Worm (Caenorhabditis elegans) whole organism, L1 larva: Measurements from ENCODE around the gene C34F6.12.
A peak's percentile ranks its signal among the peaks of the same experiment; 100 is the strongest.

ENCODE experiments used
- C16A3.4 ChIP-seq: fragments of 150-350 bp; optimal IDR thresholded peaks from 2 replicates; lab custom pipeline; 2014; ENCODE audit warnings: missing biosample characterization, missing genetic modification characterization
- alr-1 ChIP-seq: fragments of 200-800 bp; sonication (Bioruptor generic); optimal IDR thresholded peaks from 2 replicates; lab custom pipeline; 2018; ENCODE audit warnings: borderline replicate concordance, mild to moderate bottlenecking, missing genetic modification characterization, missing compliant biosample characterization
- aly-2 ChIP-seq: fragments of 150-350 bp; optimal IDR thresholded peaks from 2 replicates; lab custom pipeline; 2014; ENCODE audit warnings: missing biosample characterization, missing genetic modification characterization
- blmp-1 ChIP-seq: fragments of 150-350 bp; optimal IDR thresholded peaks from 2 replicates; lab custom pipeline; 2014; ENCODE audit warnings: missing biosample characterization, missing genetic modification characterization
- ceh-8 ChIP-seq: fragments of 200-800 bp; sonication (Bioruptor generic); optimal IDR thresholded peaks from 2 replicates; lab custom pipeline; 2018; ENCODE audit warnings: mild to moderate bottlenecking, missing genetic modification characterization, moderate library complexity, missing compliant biosample characterization
- dpl-1 ChIP-seq, 3 experiments: fragments of 150-350 bp in 2 of 3; sonication (generic microtip) in 1 of 3; optimal IDR thresholded peaks; 2 replicates each; lab custom pipeline; 2014 to 2017; ENCODE audit warnings: missing biosample characterization in 3 of 3, missing genetic modification characterization in 3 of 3, missing genetic modification reagents in 3 of 3
- efl-1 ChIP-seq, 4 experiments: fragments of 150-350 bp; optimal IDR thresholded peaks in 3 of 4; peaks in 1 of 4; 1 replicate in 1 of 4; 2 replicates in 3 of 4; lab custom pipeline; 2014; ENCODE audit warnings: missing biosample characterization in 2 of 4, missing genetic modification characterization in 2 of 4, missing genetic modification reagents in 2 of 4
- efl-3 ChIP-seq: fragments of 200-800 bp; sonication (Bioruptor generic); optimal IDR thresholded peaks from 2 replicates; lab custom pipeline; 2018; ENCODE audit warnings: mild to moderate bottlenecking, missing genetic modification characterization, missing compliant biosample characterization
- egl-13 ChIP-seq: sonication (generic microtip); optimal IDR thresholded peaks from 2 replicates; lab custom pipeline; 2016; ENCODE audit warnings: missing genotype, missing genetic modification reagents, missing genetic modification characterization, missing compliant biosample characterization
- egl-27 ChIP-seq, 2 experiments: fragments of 150-350 bp in 1 of 2; sonication (generic microtip); optimal IDR thresholded peaks; 3 replicates each; lab custom pipeline; 2017 to 2018; ENCODE audit warnings: missing biosample characterization in 2 of 2, missing genetic modification characterization in 2 of 2, missing genetic modification reagents in 2 of 2
- elt-2 ChIP-seq: sonication (generic microtip); optimal IDR thresholded peaks from 2 replicates; lab custom pipeline; 2016; ENCODE audit warnings: missing genetic modification characterization, mild to moderate bottlenecking, inconsistent platforms, missing compliant biosample characterization, missing genetic modification reagents
- fkh-10 ChIP-seq: sonication (generic microtip); optimal IDR thresholded peaks from 2 replicates; lab custom pipeline; 2017; ENCODE audit warnings: missing biosample characterization, missing genetic modification reagents, missing genetic modification characterization
- fkh-4 ChIP-seq: sonication (generic microtip); optimal IDR thresholded peaks from 2 replicates; lab custom pipeline; 2016; ENCODE audit warnings: missing compliant biosample characterization, missing genetic modification characterization, borderline replicate concordance
- grh-1 ChIP-seq: fragments of 200-800 bp; sonication (Bioruptor generic); IDR thresholded peaks from 2 replicates; pipeline ENCODE4 v1.3.6; 2022; ENCODE audit warnings: missing genetic modification reagents, missing genetic modification characterization, missing compliant biosample characterization
- hlh-17 ChIP-seq: fragments of 200-800 bp; sonication (Bioruptor generic); optimal IDR thresholded peaks from 2 replicates; lab custom pipeline; 2018; ENCODE audit warnings: missing genetic modification characterization, mild to moderate bottlenecking, missing compliant biosample characterization, moderate library complexity, borderline replicate concordance
- hpl-2 ChIP-seq: fragments of 150-350 bp; optimal IDR thresholded peaks from 2 replicates; lab custom pipeline; 2014; ENCODE audit warnings: missing biosample characterization, missing genetic modification reagents, missing genetic modification characterization
- irx-1 ChIP-seq: sonication (generic microtip); optimal IDR thresholded peaks from 2 replicates; lab custom pipeline; 2016; ENCODE audit warnings: missing genetic modification characterization, missing compliant biosample characterization
- jun-1 ChIP-seq: fragments of 150-350 bp; optimal IDR thresholded peaks from 2 replicates; lab custom pipeline; 2014; ENCODE audit warnings: missing biosample characterization, missing genetic modification reagents, missing genetic modification characterization
- lin-14 ChIP-seq: fragments of 200-800 bp; sonication (Bioruptor generic); optimal IDR thresholded peaks from 2 replicates; lab custom pipeline; 2018; ENCODE audit warnings: mild to moderate bottlenecking, missing genetic modification characterization, moderate library complexity, missing compliant biosample characterization
- lin-35 ChIP-seq, 2 experiments: fragments of 150-350 bp; optimal IDR thresholded peaks; 2 replicates each; lab custom pipeline; 2014; ENCODE audit warnings: missing biosample characterization in 2 of 2, missing genetic modification characterization in 2 of 2, missing genetic modification reagents in 2 of 2
- lin-39 ChIP-seq: fragments of 150-350 bp; optimal IDR thresholded peaks from 2 replicates; lab custom pipeline; 2014; ENCODE audit warnings: missing biosample characterization, missing genetic modification reagents, missing genetic modification characterization
- lir-3 ChIP-seq: sonication (generic microtip); optimal IDR thresholded peaks from 2 replicates; lab custom pipeline; 2016; ENCODE audit warnings: mild to moderate bottlenecking, missing genetic modification characterization, moderate library complexity, missing compliant biosample characterization; ENCODE audit not compliant: poor library complexity
- lsy-2 ChIP-seq, 2 experiments: fragments of 150-350 bp; optimal IDR thresholded peaks; 2 replicates each; lab custom pipeline; 2014; ENCODE audit warnings: missing biosample characterization in 2 of 2, missing genetic modification characterization in 2 of 2
- mdl-1 ChIP-seq, 2 experiments: fragments of 150-350 bp; optimal IDR thresholded peaks; 2 replicates each; lab custom pipeline; 2014 to 2017; ENCODE audit warnings: missing biosample characterization in 2 of 2, missing genetic modification characterization in 2 of 2, inconsistent platforms in 1 of 2
- mef-2 ChIP-seq: fragments of 150-350 bp; optimal IDR thresholded peaks from 2 replicates; lab custom pipeline; 2014; ENCODE audit warnings: missing biosample characterization, missing genetic modification characterization
- mep-1 ChIP-seq: fragments of 150-350 bp; optimal IDR thresholded peaks from 2 replicates; lab custom pipeline; 2014; ENCODE audit warnings: missing biosample characterization, missing genetic modification characterization
- nhr-12 ChIP-seq: sonication (generic microtip); optimal IDR thresholded peaks from 2 replicates; lab custom pipeline; 2017; ENCODE audit warnings: missing biosample characterization, missing genetic modification characterization
- nhr-237 ChIP-seq: fragments of 150-350 bp; optimal IDR thresholded peaks from 2 replicates; lab custom pipeline; 2014; ENCODE audit warnings: missing biosample characterization, missing genetic modification characterization
- nhr-47 ChIP-seq: sonication (generic microtip); optimal IDR thresholded peaks from 2 replicates; lab custom pipeline; 2016; ENCODE audit warnings: mild to moderate bottlenecking, missing genetic modification characterization, moderate library complexity, missing compliant biosample characterization
- nhr-71 ChIP-seq: sonication (generic microtip); optimal IDR thresholded peaks from 2 replicates; lab custom pipeline; 2016; ENCODE audit warnings: mild to moderate bottlenecking, missing genetic modification characterization, moderate library complexity, missing compliant biosample characterization
- nhr-76 ChIP-seq: sonication (generic microtip); optimal IDR thresholded peaks from 2 replicates; lab custom pipeline; 2017; ENCODE audit warnings: missing biosample characterization, missing genetic modification characterization
- nhr-77 ChIP-seq: fragments of 150-350 bp; optimal IDR thresholded peaks from 2 replicates; lab custom pipeline; 2014; ENCODE audit warnings: missing biosample characterization, missing genetic modification characterization
- nhr-84 ChIP-seq: sonication (generic microtip); optimal IDR thresholded peaks from 2 replicates; lab custom pipeline; 2017; ENCODE audit warnings: missing biosample characterization, missing genetic modification characterization
- nhr-90 ChIP-seq: sonication (generic microtip); optimal IDR thresholded peaks from 2 replicates; lab custom pipeline; 2016; ENCODE audit warnings: mild to moderate bottlenecking, missing genetic modification characterization, missing compliant biosample characterization; ENCODE audit not compliant: poor library complexity
- pag-3 ChIP-seq: sonication (generic microtip); optimal IDR thresholded peaks from 2 replicates; lab custom pipeline; 2017; ENCODE audit warnings: missing genetic modification characterization, mild to moderate bottlenecking, missing compliant biosample characterization, antibody characterized with exemption, borderline replicate concordance; ENCODE audit not compliant: insufficient read depth
- pax-3 ChIP-seq: fragments of 200-800 bp; sonication (Bioruptor generic); optimal IDR thresholded peaks from 2 replicates; lab custom pipeline; 2018; ENCODE audit warnings: mild to moderate bottlenecking, missing genetic modification characterization, moderate library complexity, missing compliant biosample characterization
- rnt-1 ChIP-seq: sonication (generic microtip); optimal IDR thresholded peaks from 2 replicates; lab custom pipeline; 2016; ENCODE audit warnings: mild to moderate bottlenecking, missing genetic modification characterization, moderate library complexity, missing compliant biosample characterization
- skn-1 ChIP-seq: fragments of 150-350 bp; optimal IDR thresholded peaks from 2 replicates; lab custom pipeline; 2014; ENCODE audit warnings: missing biosample characterization, missing genetic modification characterization
- snu-23 ChIP-seq: sonication (generic microtip); optimal IDR thresholded peaks from 2 replicates; lab custom pipeline; 2016; ENCODE audit warnings: missing genetic modification characterization, missing compliant biosample characterization
- sox-4 ChIP-seq: sonication (generic microtip); optimal IDR thresholded peaks from 2 replicates; lab custom pipeline; 2016; ENCODE audit warnings: missing genetic modification characterization, missing compliant biosample characterization
- sptf-1 ChIP-seq: fragments of 150-350 bp; optimal IDR thresholded peaks from 2 replicates; lab custom pipeline; 2014; ENCODE audit warnings: missing biosample characterization, missing genetic modification characterization
- sup-37 ChIP-seq: fragments of 200-800 bp; sonication (Bioruptor generic); optimal IDR thresholded peaks from 2 replicates; lab custom pipeline; 2018; ENCODE audit warnings: mild to moderate bottlenecking, missing genetic modification characterization, missing compliant biosample characterization
- unc-30 ChIP-seq: sonication (generic microtip); optimal IDR thresholded peaks from 2 replicates; lab custom pipeline; 2017; ENCODE audit warnings: missing biosample characterization, missing genetic modification characterization
- unc-62 ChIP-seq: fragments of 150-350 bp; optimal IDR thresholded peaks from 2 replicates; lab custom pipeline; 2014; ENCODE audit warnings: missing biosample characterization, missing genetic modification reagents, missing genetic modification characterization
- unc-86 ChIP-seq: sonication (generic microtip); optimal IDR thresholded peaks from 2 replicates; lab custom pipeline; 2016; ENCODE audit warnings: missing genetic modification characterization, missing compliant biosample characterization
- vab-15 ChIP-seq: sonication (generic microtip); optimal IDR thresholded peaks from 2 replicates; lab custom pipeline; 2017; ENCODE audit warnings: missing genotype, mild to moderate bottlenecking, missing genetic modification characterization, missing compliant biosample characterization
- xbp-1 ChIP-seq: sonication (generic microtip); optimal IDR thresholded peaks from 2 replicates; lab custom pipeline; 2016; ENCODE audit warnings: missing genetic modification characterization, missing compliant biosample characterization
- zip-4 ChIP-seq: fragments of 200-800 bp; sonication (Bioruptor generic); optimal IDR thresholded peaks from 2 replicates; lab custom pipeline; 2018; ENCODE audit warnings: mild to moderate bottlenecking, missing genetic modification characterization, moderate library complexity, missing compliant biosample characterization
- ztf-11 ChIP-seq, 2 experiments: sonication (generic microtip); optimal IDR thresholded peaks; 2 replicates each; lab custom pipeline; 2016 to 2017; ENCODE audit warnings: missing genetic modification characterization in 2 of 2, missing biosample characterization in 1 of 2, missing compliant biosample characterization in 1 of 2
- ztf-4 ChIP-seq: fragments of 150-350 bp; optimal IDR thresholded peaks from 2 replicates; lab custom pipeline; 2014; ENCODE audit warnings: missing biosample characterization, missing genetic modification characterization

The C34F6.12 gene

ce11 chrX:11262319-11263074 is 36.0 kb upstream of the C34F6.12 start, which contains the start of gene C03A3.2:
C03A3.2 (plus strand) TSS chrX:11262848.
- TF ChIP-seq C16A3.4 (tag; lab: Kevin White, UChicago) (peak; percentile 65), fkh-4 (tag; lab: Kevin White, UChicago) (no peak), nhr-77 (tag; lab: Kevin White, UChicago) (peak; percentile 26), dpl-1 (GFP tag; optimal IDR thresholded peaks at IDR 0.05; lab: Kevin White, UChicago) (peak; percentile 38 to 79 (median 61)), vab-15 (peak; percentile 92), nhr-76 (tag; lab: Kevin White, UChicago) (no peak), lsy-2 (tag; optimal IDR thresholded peaks at IDR 0.05; lab: Kevin White, UChicago) (peak; percentile 54 to 76), pax-3 (tag; lab: Kevin White, UChicago) (no peak), lin-39 (tag; lab: Kevin White, UChicago) (no peak), efl-1 (optimal IDR thresholded peaks at IDR 0.05; lab: Kevin White, UChicago) (peak; percentile 50 to 72), efl-1 (GFP tag; optimal IDR thresholded peaks at IDR 0.05 in 1 of 2; lab: Kevin White, UChicago) (peak; percentile 49 to 92), ztf-11 (tag; optimal IDR thresholded peaks at IDR 0.05; lab: Kevin White, UChicago) (no peak), aly-2 (tag; lab: Kevin White, UChicago) (no peak), sox-4 (tag; lab: Kevin White, UChicago) (no peak), elt-2 (tag; lab: Kevin White, UChicago) (peak; percentile 5), lin-35 (GFP tag; optimal IDR thresholded peaks at IDR 0.05; lab: Kevin White, UChicago) (peak; percentile 52 to 72), egl-27 (tag; optimal IDR thresholded peaks at IDR 0.05; lab: Kevin White, UChicago) (no peak), hlh-17 (GFP tag; lab: Kevin White, UChicago) (no peak), grh-1 (no peak), xbp-1 (tag; lab: Kevin White, UChicago) (peak; percentile 59), lin-14 (peak; percentile 96), ztf-4 (peak; percentile 11), pag-3 (tag; lab: Kevin White, UChicago) (no peak), nhr-47 (tag; lab: Kevin White, UChicago) (peak; percentile 67), jun-1 (tag; lab: Kevin White, UChicago) (no peak), efl-3 (GFP tag; lab: Kevin White, UChicago) (no peak), unc-86 (peak; percentile 73), nhr-84 (no peak), sup-37 (GFP tag; lab: Kevin White, UChicago) (no peak), nhr-237 (tag; lab: Kevin White, UChicago) (no peak), nhr-90 (tag; lab: Kevin White, UChicago) (no peak), blmp-1 (peak; percentile 97), ceh-8 (GFP tag; lab: Kevin White, UChicago) (peak; percentile 10), unc-62 (GFP tag; lab: Kevin White, UChicago) (no peak), skn-1 (tag; lab: Kevin White, UChicago) (peak; percentile 14), mef-2 (tag; lab: Kevin White, UChicago) (no peak), egl-13 (tag; lab: Kevin White, UChicago) (peak; percentile 24), mdl-1 (tag; optimal IDR thresholded peaks at IDR 0.05; lab: Kevin White, UChicago) (peak in 1 of 2 experiments; percentile 69), zip-4 (GFP tag; lab: Kevin White, UChicago) (no peak), mep-1 (tag; lab: Kevin White, UChicago) (peak; percentile 71), nhr-71 (tag; lab: Kevin White, UChicago) (peak; percentile 76), unc-30 (tag; lab: Kevin White, UChicago) (no peak), fkh-10 (GFP tag; lab: Kevin White, UChicago) (peak; percentile 64), lir-3 (tag; lab: Kevin White, UChicago) (peak; percentile 21), snu-23 (GFP tag; lab: Kevin White, UChicago) (peak; percentile 74), nhr-12 (tag; lab: Kevin White, UChicago) (no peak), alr-1 (tag; lab: Kevin White, UChicago) (no peak), hpl-2 (GFP tag; lab: Kevin White, UChicago) (no peak), sptf-1 (tag; lab: Kevin White, UChicago) (no peak), rnt-1 (tag; lab: Kevin White, UChicago) (peak; percentile 55), irx-1 (peak; percentile 26)
